Fruit fly (Drosophila melanogaster): ENCODE measurements around the gene CG4815.
A peak's percentile ranks its signal among the peaks of the same experiment; 100 is the strongest.

CG4815 gene

dm6 chr3R:27946555-27947204, 43.9 kb downstream of the CG4815 start (continued):
- TF ChIP-seq tap (tag; optimal IDR thresholded peaks at IDR 0.05) (no peak), CG14710 (tag; optimal IDR thresholded peaks at IDR 0.05) (peak; percentile 30), Sry-δ (GFP tag; optimal IDR thresholded peaks at IDR 0.05) (no peak), CG31224 (GFP tag; IDR thresholded peaks at IDR 0.05) (no peak), crc (GFP tag; optimal IDR thresholded peaks at IDR 0.05) (no peak), ftz-f1 (GFP tag; optimal IDR thresholded peaks at IDR 0.05) (no peak), CG4360 (GFP tag; IDR thresholded peaks at IDR 0.05) (peak; percentile 31; the same call in 1 of the 2 replicates), E2f2 (GFP tag; IDR thresholded peaks at IDR 0.05) (peak; percentile 11; the same call in 1 of the 2 replicates), CG30403 (GFP tag; optimal IDR thresholded peaks at IDR 0.05) (no peak), tll (GFP tag; optimal IDR thresholded peaks at IDR 0.05) (peak in 1 of 2 experiments; percentile 48), Hr39 (optimal IDR thresholded peaks at IDR 0.05) (no peak), lov (optimal IDR thresholded peaks at IDR 0.05) (no peak), lov (GFP tag; IDR thresholded peaks at IDR 0.05) (0 out of 3 replicates have a peak, but pooled peaks have one; percentile 17), zfh1 (GFP tag; IDR thresholded peaks at IDR 0.05) (no peak), Ravus (GFP tag; IDR thresholded peaks at IDR 0.05) (no peak), Asciz (GFP tag; optimal IDR thresholded peaks at IDR 0.05) (peak; percentile 29), bigmax (GFP tag; optimal IDR thresholded peaks at IDR 0.05) (peak; percentile 91), CG32767 (GFP tag; IDR thresholded peaks at IDR 0.05) (no peak), CG17186 (GFP tag; optimal IDR thresholded peaks at IDR 0.05) (no peak), CG17361 (GFP tag; IDR thresholded peaks at IDR 0.05) (no peak), CG9797 (GFP tag; optimal IDR thresholded peaks at IDR 0.05) (no peak), CG17328 (GFP tag; IDR thresholded peaks at IDR 0.05) (no peak), CG13123 (GFP tag; optimal IDR thresholded peaks at IDR 0.05) (no peak), CG15479 (GFP tag; optimal IDR thresholded peaks at IDR 0.05) (peak; percentile 55), CG33557 (GFP tag; optimal IDR thresholded peaks at IDR 0.05) (peak; percentile 77), CG7372 (GFP tag; IDR thresholded peaks at IDR 0.05) (no peak), Hr3 (GFP tag; optimal IDR thresholded peaks at IDR 0.05) (no peak), Dfd (GFP tag; optimal IDR thresholded peaks at IDR 0.05) (no peak), bcd (GFP tag; optimal IDR thresholded peaks at IDR 0.05) (no peak), tgo (GFP tag; IDR thresholded peaks at IDR 0.05) (no peak), CG13296 (GFP tag; optimal IDR thresholded peaks at IDR 0.05) (peak; percentile 44), Lhr (GFP tag; optimal IDR thresholded peaks at IDR 0.05) (no peak), ase (GFP tag; IDR thresholded peaks at IDR 0.05) (no peak), CG2678 (tag; optimal IDR thresholded peaks at IDR 0.05) (peak; percentile 35), Optix (GFP tag; IDR thresholded peaks at IDR 0.05) (no peak), CG15011 (GFP tag; optimal IDR thresholded peaks at IDR 0.05) (no peak), CG2199 (GFP tag; IDR thresholded peaks at IDR 0.05) (no peak), CG9437 (GFP tag; optimal IDR thresholded peaks at IDR 0.05) (no peak), Hsf (GFP tag; optimal IDR thresholded peaks at IDR 0.05) (no peak), TFAM (GFP tag; optimal IDR thresholded peaks at IDR 0.05) (no peak), h (optimal IDR thresholded peaks at IDR 0.05) (no peak), run (tag; optimal IDR thresholded peaks at IDR 0.05) (no peak), Ets65A (GFP tag) (no peak), gro (GFP tag; optimal IDR thresholded peaks at IDR 0.05) (no peak), Ets97D (GFP tag; optimal IDR thresholded peaks at IDR 0.05) (no peak), sc (optimal IDR thresholded peaks at IDR 0.05) (no peak), sc (GFP tag; optimal IDR thresholded peaks at IDR 0.05) (no peak), danr (GFP tag; IDR thresholded peaks at IDR 0.05) (no peak), Hmr (GFP tag; optimal IDR thresholded peaks at IDR 0.05) (no peak), bsh (GFP tag; optimal IDR thresholded peaks at IDR 0.05) (peak in 1 of 2 experiments; percentile 46), kay (GFP tag; optimal IDR thresholded peaks at IDR 0.05) (no peak), tio (GFP tag; optimal IDR thresholded peaks at IDR 0.05) (no peak)
